Worm (Caenorhabditis elegans) whole organism, early embryonic: ENCODE results near the gene C49F8.15.

ENCODE experiments used
- B0310.2 ChIP-seq: sonication (generic microtip); optimal IDR thresholded peaks from 2 replicates; lab custom pipeline; 2016; ENCODE audit warnings: mild to moderate bottlenecking, missing genetic modification characterization, missing compliant biosample characterization
- ama-1 ChIP-seq: fragments of 150-350 bp; optimal IDR thresholded peaks from 2 replicates; lab custom pipeline; 2014
- ceh-36 ChIP-seq: sonication (generic microtip); optimal IDR thresholded peaks from 2 replicates; lab custom pipeline; 2016; ENCODE audit warnings: missing genetic modification characterization, inconsistent platforms, missing compliant biosample characterization
- flt-1 ChIP-seq: fragments of 200-800 bp; sonication (Bioruptor generic); IDR thresholded peaks from 2 replicates; pipeline ENCODE4 v1.3.6; 2022; ENCODE audit warnings: missing genetic modification characterization, missing compliant biosample characterization
- hmbx-1 ChIP-seq: sonication (generic microtip); optimal IDR thresholded peaks from 2 replicates; lab custom pipeline; 2016; ENCODE audit warnings: mild to moderate bottlenecking, missing genetic modification characterization, missing compliant biosample characterization
- hmg-4 ChIP-seq: fragments of 200-800 bp; sonication (Bioruptor generic); optimal IDR thresholded peaks from 2 replicates; lab custom pipeline; 2018; ENCODE audit warnings: mild to moderate bottlenecking, missing genetic modification characterization, missing compliant biosample characterization
- tbx-37 ChIP-seq: fragments of 200-800 bp; sonication (Bioruptor generic); conservative IDR thresholded peaks from 2 replicates; pipeline ENCODE4 v1.3.6; 2022; ENCODE audit warnings: missing genetic modification reagents, missing genetic modification characterization, missing compliant biosample characterization

- TF ChIP-seq ceh-36 = no peak
- TF ChIP-seq hmbx-1 (tag; lab: Kevin White, UChicago) = no peak
- no peak for TF ChIP-seq flt-1
- TF ChIP-seq hmg-4 (GFP tag; lab: Kevin White, UChicago) = no peak
- TF ChIP-seq B0310.2 (tag; lab: Kevin White, UChicago) = no peak
- TF ChIP-seq ama-1 (lab: Kevin White, UChicago) = no peak
- TF ChIP-seq tbx-37 = no peak
Measured at ce11 chrX:13350123-13350798, 12.1 kb downstream of the C49F8.15 start.
